Worm (Caenorhabditis elegans) whole organism, L2 larva: ENCODE data around the gene C25F9.5.

Experiments
- F13H6.1 ChIP-seq: sonication (generic microtip); optimal IDR thresholded peaks from 2 replicates; lab custom pipeline; 2016; ENCODE audit warnings: missing genetic modification characterization, missing compliant biosample characterization
- Y55F3AM.14 ChIP-seq: fragments of 200-800 bp; sonication (Bioruptor generic); optimal IDR thresholded peaks from 2 replicates; lab custom pipeline; 2018; ENCODE audit warnings: mild to moderate bottlenecking, missing genetic modification characterization, missing compliant biosample characterization
- ZK546.5 ChIP-seq: sonication (generic microtip); optimal IDR thresholded peaks from 2 replicates; lab custom pipeline; 2017; ENCODE audit warnings: missing biosample characterization, missing genetic modification characterization
- alr-1 ChIP-seq: fragments of 150-350 bp; optimal IDR thresholded peaks from 2 replicates; lab custom pipeline; 2014; ENCODE audit warnings: missing biosample characterization, missing genetic modification characterization
- aly-2 ChIP-seq: fragments of 150-350 bp; optimal IDR thresholded peaks from 2 replicates; lab custom pipeline; 2014; ENCODE audit warnings: missing biosample characterization, missing genetic modification characterization
- blmp-1 ChIP-seq: sonication (generic microtip); optimal IDR thresholded peaks from 2 replicates; lab custom pipeline; 2017; ENCODE audit warnings: missing genetic modification characterization, mild to moderate bottlenecking, missing compliant biosample characterization, antibody characterized with exemption, moderate library complexity; ENCODE audit not compliant: insufficient read depth
- ceh-16 ChIP-seq: fragments of 150-350 bp; optimal IDR thresholded peaks from 2 replicates; lab custom pipeline; 2014; ENCODE audit warnings: missing biosample characterization, missing genetic modification characterization
- ceh-82 ChIP-seq: fragments of 150-350 bp; optimal IDR thresholded peaks from 2 replicates; lab custom pipeline; 2014; ENCODE audit warnings: missing biosample characterization, missing genetic modification characterization
- crh-2 ChIP-seq: sonication (generic microtip); optimal IDR thresholded peaks from 2 replicates; lab custom pipeline; 2017; ENCODE audit warnings: missing biosample characterization, missing genetic modification characterization
- dmd-4 ChIP-seq: sonication (generic microtip); optimal IDR thresholded peaks from 2 replicates; lab custom pipeline; 2017; ENCODE audit warnings: missing biosample characterization, missing genetic modification characterization
- egl-27 ChIP-seq: sonication (generic microtip); optimal IDR thresholded peaks from 3 replicates; lab custom pipeline; 2017; ENCODE audit warnings: missing biosample characterization, missing genetic modification reagents, missing genetic modification characterization
- elt-3 ChIP-seq: sonication (generic microtip); optimal IDR thresholded peaks from 2 replicates; lab custom pipeline; 2017; ENCODE audit warnings: missing biosample characterization, missing genetic modification characterization
- fos-1 ChIP-seq: fragments of 150-350 bp; optimal IDR thresholded peaks from 2 replicates; lab custom pipeline; 2014; ENCODE audit warnings: missing biosample characterization, missing genetic modification characterization
- gmeb-1 ChIP-seq: fragments of 150-350 bp; optimal IDR thresholded peaks from 2 replicates; lab custom pipeline; 2014; ENCODE audit warnings: missing biosample characterization, missing genetic modification characterization
- lin-11 ChIP-seq: fragments of 150-350 bp; sonication (generic microtip); optimal IDR thresholded peaks from 2 replicates; lab custom pipeline; 2014; ENCODE audit warnings: missing biosample characterization, missing genetic modification characterization, inconsistent platforms, mixed read lengths
- lin-13 ChIP-seq: fragments of 150-350 bp; optimal IDR thresholded peaks from 2 replicates; lab custom pipeline; 2014; ENCODE audit warnings: missing biosample characterization, missing genetic modification reagents, missing genetic modification characterization
- lsy-2 ChIP-seq, 2 experiments: fragments of 150-350 bp in 1 of 2; sonication (generic microtip) in 1 of 2; optimal IDR thresholded peaks; 2 replicates each; lab custom pipeline; 2014 to 2017; ENCODE audit warnings: missing biosample characterization in 2 of 2, missing genetic modification characterization in 2 of 2
- mab-5 ChIP-seq: fragments of 150-350 bp; optimal IDR thresholded peaks from 2 replicates; lab custom pipeline; 2014; ENCODE audit warnings: missing biosample characterization, missing genetic modification characterization
- mdl-1 ChIP-seq, 2 experiments: fragments of 150-350 bp in 1 of 2; sonication (generic microtip) in 1 of 2; optimal IDR thresholded peaks; 2 replicates each; lab custom pipeline; 2017; ENCODE audit warnings: missing biosample characterization in 2 of 2, missing genetic modification characterization in 2 of 2
- nhr-10 ChIP-seq: sonication (generic microtip); optimal IDR thresholded peaks from 2 replicates; lab custom pipeline; 2017; ENCODE audit warnings: missing biosample characterization, missing genetic modification characterization
- nhr-12 ChIP-seq: fragments of 150-350 bp; optimal IDR thresholded peaks from 2 replicates; lab custom pipeline; 2014; ENCODE audit warnings: missing biosample characterization, missing genetic modification characterization
- nhr-129 ChIP-seq: fragments of 150-350 bp; optimal IDR thresholded peaks from 2 replicates; lab custom pipeline; 2014; ENCODE audit warnings: missing biosample characterization, missing genetic modification characterization
- nhr-21 ChIP-seq: fragments of 150-350 bp; optimal IDR thresholded peaks from 2 replicates; lab custom pipeline; 2014; ENCODE audit warnings: missing biosample characterization, missing genetic modification characterization
- nhr-23 ChIP-seq: fragments of 150-350 bp; optimal IDR thresholded peaks from 2 replicates; lab custom pipeline; 2014; ENCODE audit warnings: missing biosample characterization, missing genetic modification reagents, missing genetic modification characterization
- nhr-237 ChIP-seq: fragments of 150-350 bp; optimal IDR thresholded peaks from 2 replicates; lab custom pipeline; 2014; ENCODE audit warnings: missing biosample characterization, missing genetic modification characterization
- nhr-25 ChIP-seq: fragments of 150-350 bp; sonication (generic microtip); optimal IDR thresholded peaks from 3 replicates; lab custom pipeline; 2014; ENCODE audit warnings: missing biosample characterization, missing genetic modification characterization
- nhr-77 ChIP-seq: fragments of 150-350 bp; optimal IDR thresholded peaks from 2 replicates; lab custom pipeline; 2014; ENCODE audit warnings: missing biosample characterization, missing genetic modification characterization
- peb-1 ChIP-seq: fragments of 150-350 bp; optimal IDR thresholded peaks from 2 replicates; lab custom pipeline; 2014; ENCODE audit warnings: missing biosample characterization, missing genetic modification characterization
- sem-4 ChIP-seq: fragments of 150-350 bp; optimal IDR thresholded peaks from 2 replicates; lab custom pipeline; 2014; ENCODE audit warnings: missing biosample characterization, missing genetic modification reagents, missing genetic modification characterization
- sma-3 ChIP-seq: sonication (generic microtip); optimal IDR thresholded peaks from 2 replicates; lab custom pipeline; 2016; ENCODE audit warnings: missing genetic modification reagents, missing genetic modification characterization, missing compliant biosample characterization
- sma-9 ChIP-seq, 2 experiments: fragments of 150-350 bp in 1 of 2; sonication (generic microtip) in 1 of 2; optimal IDR thresholded peaks; 2 replicates each; lab custom pipeline; 2014 to 2016; ENCODE audit warnings: missing genetic modification characterization in 2 of 2, mild to moderate bottlenecking in 1 of 2, missing biosample characterization in 1 of 2, missing compliant biosample characterization in 1 of 2, missing genetic modification reagents in 1 of 2, moderate library complexity in 1 of 2
- snpc-4 ChIP-seq: fragments of 150-350 bp; optimal IDR thresholded peaks from 2 replicates; lab custom pipeline; 2014; ENCODE audit warnings: missing biosample characterization, missing genetic modification characterization
- unc-39 ChIP-seq: fragments of 150-350 bp; optimal IDR thresholded peaks from 2 replicates; lab custom pipeline; 2014; ENCODE audit warnings: missing biosample characterization, missing genetic modification characterization
- unc-55 ChIP-seq: fragments of 150-350 bp; sonication (generic microtip); optimal IDR thresholded peaks from 3 replicates; lab custom pipeline; 2014; ENCODE audit warnings: missing biosample characterization, missing genetic modification reagents, missing genetic modification characterization
- zag-1 ChIP-seq: fragments of 150-350 bp; optimal IDR thresholded peaks from 2 replicates; lab custom pipeline; 2014; ENCODE audit warnings: missing biosample characterization, missing genetic modification characterization
- ztf-4 ChIP-seq: fragments of 150-350 bp; optimal IDR thresholded peaks from 2 replicates; lab custom pipeline; 2014; ENCODE audit warnings: missing biosample characterization, missing genetic modification characterization

Gene C25F9.5

DNA sequence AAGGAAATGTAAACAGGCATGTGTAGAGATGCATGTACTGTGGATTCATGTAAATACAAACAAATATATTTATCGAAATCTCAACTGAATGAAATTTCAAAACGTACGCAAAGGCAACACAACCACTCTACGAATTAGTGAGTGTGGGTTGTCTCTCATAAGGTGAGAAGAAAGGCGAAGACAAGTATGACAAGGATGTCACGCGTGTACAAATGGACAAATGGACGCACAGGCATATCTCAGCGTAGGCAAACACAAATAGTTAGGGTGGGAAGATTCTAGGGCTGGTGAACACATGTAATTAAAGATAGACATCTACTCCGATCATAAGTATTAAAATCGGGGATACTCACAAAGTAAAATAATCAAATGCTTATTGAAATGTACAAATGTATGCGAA is 17.4 kb upstream of the C25F9.5 start:
- TF ChIP-seq nhr-25 (tag; lab: Kevin White, UChicago): peak; percentile 23
- no peak for TF ChIP-seq ceh-82 (tag; lab: Kevin White, UChicago)
- TF ChIP-seq, all 48 proteins: peak for 1

DNA sequence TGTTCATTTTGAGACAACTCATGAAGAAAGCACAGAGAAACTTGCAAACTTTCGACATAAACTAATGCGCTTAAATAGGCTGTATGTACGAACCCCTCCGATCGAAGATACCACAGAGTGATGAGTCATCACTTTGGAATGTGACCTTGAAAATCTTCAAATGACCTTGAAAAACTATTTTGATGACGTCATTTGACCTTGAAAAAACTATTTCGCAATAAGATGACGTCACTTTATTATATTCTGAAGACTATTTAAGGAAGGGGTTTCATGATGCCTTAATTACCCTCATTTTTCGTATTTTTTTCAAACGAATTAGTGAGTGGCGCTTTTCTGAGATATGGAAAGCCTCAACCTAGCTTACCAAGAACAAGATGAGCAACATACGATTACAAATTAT is 10.5 kb upstream of the C25F9.5 start, which contains the start of gene C25F9.2:
C25F9.2 (plus strand) TSS at position 341 of the 400 bp plus-strand sequence.
- TF ChIP-seq mab-5 (tag; lab: Kevin White, UChicago) (no peak), nhr-10 (tag; lab: Kevin White, UChicago) (no peak), nhr-25 (tag; lab: Kevin White, UChicago) (peak; percentile 47)

DNA sequence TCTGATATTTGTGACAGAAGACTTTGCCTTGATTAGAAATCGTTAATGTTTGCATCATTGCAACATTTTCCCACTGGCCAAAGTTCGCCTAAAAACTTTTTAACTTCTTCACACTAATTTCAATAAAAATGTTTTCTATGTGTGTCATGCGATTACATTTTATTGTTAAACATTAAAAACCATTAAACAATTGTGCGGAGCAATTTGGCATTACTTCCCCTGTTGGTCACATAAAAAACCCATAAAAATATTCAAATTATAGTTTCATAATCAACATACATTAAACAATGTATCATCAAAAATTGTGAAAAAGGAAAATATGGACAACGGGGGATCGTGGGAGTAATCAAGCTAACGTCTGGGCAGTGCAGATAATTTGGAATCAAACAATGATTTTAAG is 8.6 kb upstream of the C25F9.5 start:
- TF ChIP-seq fos-1 (tag; lab: Kevin White, UChicago): peak; percentile 1

ce11 chrV:19417836-19418235 is 7.2 kb upstream of the C25F9.5 start, which contains the start of gene C25F9.15:
TSS of gene C25F9.15 (plus strand) at chrV:19418136.
- TF ChIP-seq nhr-23 (tag; lab: Kevin White, UChicago) (no peak), sem-4 (tag; lab: Kevin White, UChicago) (no peak), fos-1 (tag; lab: Kevin White, UChicago) (peak; percentile 40)

DNA sequence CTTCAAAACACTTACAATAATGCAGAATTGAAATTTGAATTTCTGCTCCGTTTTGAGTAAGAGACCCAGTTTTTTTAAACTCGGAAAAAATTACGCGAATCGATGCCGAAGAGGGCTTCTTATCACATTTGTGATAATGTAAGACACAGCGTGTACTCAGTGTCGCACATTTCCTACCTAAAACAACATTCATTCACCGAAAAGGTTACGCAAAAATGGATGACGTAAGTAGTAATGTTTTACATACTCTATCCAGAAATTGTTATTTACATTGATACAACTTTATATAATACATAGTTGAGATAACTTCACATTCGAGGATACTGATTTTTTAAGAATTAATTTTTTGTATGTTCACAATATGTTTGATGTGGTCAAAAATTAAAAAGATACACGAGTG is 5.8 kb upstream of the C25F9.5 start, which contains the start of the genes C25F9.4 and C25F9.9:
C25F9.4 (minus strand) TSS at position 101 of the 400 bp plus-strand sequence.
C25F9.9 (plus strand) TSS at position 137 of the 400 bp plus-strand sequence.
- no peak for TF ChIP-seq unc-55
- TF ChIP-seq fos-1 (tag; lab: Kevin White, UChicago): peak; percentile 59
- no peak for TF ChIP-seq egl-27 (tag; lab: Kevin White, UChicago)

ce11 chrV:19405276-19405815 is 5.3 kb downstream of the C25F9.5 start, which contains the start of the genes C25F9.6 and C25F9.10:
TSS of gene C25F9.6 (minus strand) at chrV:19405326.
TSS of gene C25F9.10 (plus strand) at chrV:19405729.
- TF ChIP-seq dmd-4 (tag; lab: Kevin White, UChicago) (no peak), ztf-4 (tag; lab: Kevin White, UChicago) (no peak), gmeb-1 (tag; lab: Kevin White, UChicago) (peak; percentile 42), fos-1 (tag; lab: Kevin White, UChicago) (peak; percentile 63), nhr-23 (tag; lab: Kevin White, UChicago) (no peak), nhr-237 (no peak), sma-3 (no peak)
- TF ChIP-seq, all 48 proteins: peak for 2

DNA sequence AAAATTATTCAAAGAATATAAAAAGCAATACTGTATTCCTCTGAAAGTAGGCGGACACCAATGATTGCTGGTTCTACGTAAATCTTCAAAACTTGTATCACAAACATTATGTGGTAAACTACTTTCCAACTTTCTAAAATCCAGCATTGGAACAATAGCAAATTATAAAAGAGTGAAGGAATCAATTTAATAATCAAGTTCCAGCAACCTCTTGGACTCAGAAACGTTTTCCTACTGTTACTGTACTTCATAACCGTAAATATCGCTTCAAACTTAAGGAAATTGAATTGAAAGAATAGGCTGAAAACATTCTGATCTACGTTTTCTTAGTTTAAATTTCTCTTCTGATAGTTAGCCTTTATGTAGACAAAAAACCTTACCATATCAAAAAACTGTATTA is 7.0 kb downstream of the C25F9.5 start:
- TF ChIP-seq mdl-1 (tag; optimal IDR thresholded peaks at IDR 0.05; lab: Kevin White, UChicago) (no peak), alr-1 (tag; lab: Kevin White, UChicago) (no peak), nhr-129 (tag; lab: Kevin White, UChicago) (no peak), Y55F3AM.14 (no peak), aly-2 (tag; lab: Kevin White, UChicago) (no peak), ZK546.5 (no peak), peb-1 (tag; lab: Kevin White, UChicago) (no peak), unc-39 (tag; lab: Kevin White, UChicago) (no peak), snpc-4 (tag; lab: Kevin White, UChicago) (no peak), lin-13 (GFP tag; lab: Kevin White, UChicago) (no peak), nhr-12 (tag; lab: Kevin White, UChicago) (no peak), blmp-1 (tag; lab: Kevin White, UChicago) (no peak), ceh-82 (tag; lab: Kevin White, UChicago) (no peak)

ce11 chrV:19402855-19403254 is 7.8 kb downstream of the C25F9.5 start, which contains the start of gene C25F9.12:
TSS of gene C25F9.12 (minus strand) at chrV:19402955.
- TF ChIP-seq zag-1 (tag; lab: Kevin White, UChicago) (no peak), ZK546.5 (no peak), lsy-2 (tag; optimal IDR thresholded peaks at IDR 0.05; lab: Kevin White, UChicago) (no peak), nhr-77 (no peak), lin-11 (tag; lab: Kevin White, UChicago) (no peak), nhr-21 (tag; lab: Kevin White, UChicago) (no peak), sma-9 (GFP tag; optimal IDR thresholded peaks at IDR 0.05; lab: Kevin White, UChicago) (no peak), sma-9 (tag; optimal IDR thresholded peaks at IDR 0.05; lab: Kevin White, UChicago) (no peak), ceh-16 (tag; lab: Kevin White, UChicago) (no peak), crh-2 (tag; lab: Kevin White, UChicago) (no peak), F13H6.1 (tag; lab: Kevin White, UChicago) (no peak), elt-3 (tag; lab: Kevin White, UChicago) (no peak)
